Worm (Caenorhabditis elegans) whole organism, late embryonic: ENCODE results near the gene gop-2.

Source experiments
- F13H6.1 ChIP-seq: sonication (generic microtip); optimal IDR thresholded peaks from 2 replicates; lab custom pipeline; 2016; ENCODE audit warnings: missing genetic modification characterization, missing compliant biosample characterization
- K09A11.1 ChIP-seq: sonication (generic microtip); optimal IDR thresholded peaks from 2 replicates; lab custom pipeline; 2017; ENCODE audit warnings: antibody characterized with exemption, mild to moderate bottlenecking, missing genetic modification characterization, missing compliant biosample characterization; ENCODE audit not compliant: insufficient read depth
- T23F11.4 ChIP-seq: fragments of 200-800 bp; sonication (Bioruptor generic); optimal IDR thresholded peaks from 2 replicates; lab custom pipeline; 2018; ENCODE audit warnings: mild to moderate bottlenecking, missing genetic modification characterization, missing compliant biosample characterization
- Y22D7AL.16 ChIP-seq: sonication (generic microtip); optimal IDR thresholded peaks from 2 replicates; lab custom pipeline; 2016; ENCODE audit warnings: missing genetic modification characterization, missing compliant biosample characterization
- ahr-1 ChIP-seq: sonication (generic microtip); optimal IDR thresholded peaks from 2 replicates; lab custom pipeline; 2016; ENCODE audit warnings: missing genetic modification characterization, missing compliant biosample characterization
- ama-1 ChIP-seq: fragments of 150-350 bp; optimal IDR thresholded peaks from 2 replicates; lab custom pipeline; 2014
- ceh-18 ChIP-seq: sonication (generic microtip); optimal IDR thresholded peaks from 2 replicates; lab custom pipeline; 2016; ENCODE audit warnings: missing genetic modification characterization, missing compliant biosample characterization
- ceh-22 ChIP-seq: sonication (generic microtip); optimal IDR thresholded peaks from 2 replicates; lab custom pipeline; 2017; ENCODE audit warnings: missing biosample characterization, missing genetic modification characterization
- ceh-24 ChIP-seq: sonication (generic microtip); optimal IDR thresholded peaks from 2 replicates; lab custom pipeline; 2016; ENCODE audit warnings: mild to moderate bottlenecking, missing genetic modification characterization, missing compliant biosample characterization
- ceh-31 ChIP-seq: sonication (generic microtip); optimal IDR thresholded peaks from 2 replicates; lab custom pipeline; 2016; ENCODE audit warnings: missing genetic modification characterization, missing compliant biosample characterization
- ceh-34 ChIP-seq: sonication (generic microtip); optimal IDR thresholded peaks from 2 replicates; lab custom pipeline; 2016; ENCODE audit warnings: mild to moderate bottlenecking, missing genetic modification characterization, missing compliant biosample characterization
- ceh-45 ChIP-seq: fragments of 200-800 bp; sonication (Bioruptor generic); IDR thresholded peaks from 2 replicates; pipeline ENCODE4 v1.3.6; 2022; ENCODE audit warnings: missing genetic modification reagents, missing genetic modification characterization, missing compliant biosample characterization
- ceh-6 ChIP-seq: fragments of 200-800 bp; sonication (Bioruptor generic); optimal IDR thresholded peaks from 2 replicates; lab custom pipeline; 2018; ENCODE audit warnings: mild to moderate bottlenecking, missing genetic modification characterization, missing compliant biosample characterization
- ceh-9 ChIP-seq: sonication (generic microtip); optimal IDR thresholded peaks from 2 replicates; lab custom pipeline; 2016; ENCODE audit warnings: mild to moderate bottlenecking, missing genetic modification characterization, inconsistent platforms, missing compliant biosample characterization
- che-1 ChIP-seq: sonication (generic microtip); optimal IDR thresholded peaks from 2 replicates; lab custom pipeline; 2016; ENCODE audit warnings: mild to moderate bottlenecking, missing genetic modification characterization, missing compliant biosample characterization
- dmd-4 ChIP-seq: sonication (generic microtip); optimal IDR thresholded peaks from 2 replicates; lab custom pipeline; 2016; ENCODE audit warnings: borderline replicate concordance, missing genetic modification characterization, missing compliant biosample characterization
- dve-1 ChIP-seq: sonication (generic microtip); optimal IDR thresholded peaks from 2 replicates; lab custom pipeline; 2017; ENCODE audit warnings: antibody characterized with exemption, mild to moderate bottlenecking, missing genetic modification characterization, missing compliant biosample characterization
- elt-2 ChIP-seq: sonication (generic microtip); optimal IDR thresholded peaks from 2 replicates; lab custom pipeline; 2016; ENCODE audit warnings: missing genetic modification reagents, missing genetic modification characterization, missing compliant biosample characterization
- elt-4 ChIP-seq: sonication (generic microtip); optimal IDR thresholded peaks from 2 replicates; lab custom pipeline; 2016; ENCODE audit warnings: missing genetic modification characterization, missing compliant biosample characterization
- ets-4 ChIP-seq: sonication (generic microtip); optimal IDR thresholded peaks from 2 replicates; lab custom pipeline; 2016; ENCODE audit warnings: missing genetic modification characterization, missing compliant biosample characterization
- fax-1 ChIP-seq: sonication (generic microtip); optimal IDR thresholded peaks from 2 replicates; lab custom pipeline; 2016; ENCODE audit warnings: missing genotype, missing genetic modification characterization, missing compliant biosample characterization
- fkh-10 ChIP-seq: fragments of 150-350 bp; optimal IDR thresholded peaks from 2 replicates; lab custom pipeline; 2014; ENCODE audit warnings: missing biosample characterization, missing genetic modification reagents, missing genetic modification characterization
- hlh-15 ChIP-seq: sonication (generic microtip); optimal IDR thresholded peaks from 2 replicates; lab custom pipeline; 2016; ENCODE audit warnings: missing genetic modification characterization, missing compliant biosample characterization
- hlh-30 ChIP-seq: sonication (generic microtip); optimal IDR thresholded peaks from 2 replicates; lab custom pipeline; 2017; ENCODE audit warnings: antibody characterized with exemption, missing genetic modification characterization, missing compliant biosample characterization; ENCODE audit not compliant: insufficient read depth
- hlh-6 ChIP-seq: sonication (generic microtip); optimal IDR thresholded peaks from 2 replicates; lab custom pipeline; 2016; ENCODE audit warnings: missing genotype, missing genetic modification characterization, missing compliant biosample characterization
- hlh-8 ChIP-seq: sonication (generic microtip); optimal IDR thresholded peaks from 2 replicates; lab custom pipeline; 2016; ENCODE audit warnings: missing genotype, missing genetic modification characterization, missing compliant biosample characterization
- lim-6 ChIP-seq: sonication (generic microtip); optimal IDR thresholded peaks from 2 replicates; lab custom pipeline; 2016; ENCODE audit warnings: missing genetic modification characterization, missing compliant biosample characterization
- lin-11 ChIP-seq: fragments of 200-800 bp; sonication (Bioruptor generic); optimal IDR thresholded peaks from 2 replicates; lab custom pipeline; 2018; ENCODE audit warnings: mild to moderate bottlenecking, missing genetic modification characterization, missing compliant biosample characterization
- madf-2 ChIP-seq: sonication (generic microtip); optimal IDR thresholded peaks from 2 replicates; lab custom pipeline; 2017; ENCODE audit warnings: missing genetic modification characterization, missing compliant biosample characterization
- mec-3 ChIP-seq: sonication (generic microtip); optimal IDR thresholded peaks from 2 replicates; lab custom pipeline; 2016; ENCODE audit warnings: borderline replicate concordance, missing genetic modification characterization, missing compliant biosample characterization
- nfya-1 ChIP-seq: sonication (generic microtip); optimal IDR thresholded peaks from 2 replicates; lab custom pipeline; 2017; ENCODE audit warnings: missing genetic modification characterization, mild to moderate bottlenecking, missing compliant biosample characterization, antibody characterized with exemption, moderate library complexity
- nhr-11 ChIP-seq: fragments of 150-350 bp; optimal IDR thresholded peaks from 2 replicates; lab custom pipeline; 2014; ENCODE audit warnings: missing biosample characterization, missing genetic modification characterization
- nhr-232 ChIP-seq: sonication (generic microtip); optimal IDR thresholded peaks from 2 replicates; lab custom pipeline; 2016; ENCODE audit warnings: missing genetic modification characterization, missing compliant biosample characterization
- odd-2 ChIP-seq: sonication (generic microtip); optimal IDR thresholded peaks from 2 replicates; lab custom pipeline; 2017; ENCODE audit warnings: antibody characterized with exemption, mild to moderate bottlenecking, missing genetic modification characterization, missing compliant biosample characterization
- pag-3 ChIP-seq: sonication (generic microtip); optimal IDR thresholded peaks from 2 replicates; lab custom pipeline; 2016; ENCODE audit warnings: missing compliant biosample characterization, missing genetic modification characterization, borderline replicate concordance
- pax-1 ChIP-seq: fragments of 150-350 bp; optimal IDR thresholded peaks from 2 replicates; lab custom pipeline; 2014; ENCODE audit warnings: missing biosample characterization, missing genetic modification characterization
- pha-2 ChIP-seq: sonication (generic microtip); optimal IDR thresholded peaks from 2 replicates; lab custom pipeline; 2017; ENCODE audit warnings: mild to moderate bottlenecking, missing genetic modification characterization, missing compliant biosample characterization
- pha-4 ChIP-seq: fragments of 150-350 bp; optimal IDR thresholded peaks from 2 replicates; lab custom pipeline; 2018; ENCODE audit warnings: missing biosample characterization, missing genetic modification reagents, missing genetic modification characterization
- pqm-1 ChIP-seq: sonication (generic microtip); optimal IDR thresholded peaks from 2 replicates; lab custom pipeline; 2016; ENCODE audit warnings: missing genetic modification characterization, missing compliant biosample characterization
- pros-1 ChIP-seq: fragments of 150-350 bp; optimal IDR thresholded peaks from 2 replicates; lab custom pipeline; 2014; ENCODE audit warnings: missing biosample characterization, missing genetic modification reagents, missing genetic modification characterization
- ref-2 ChIP-seq: sonication (generic microtip); optimal IDR thresholded peaks from 2 replicates; lab custom pipeline; 2016; ENCODE audit warnings: missing genetic modification characterization, missing compliant biosample characterization
- rnt-1 ChIP-seq: sonication (generic microtip); optimal IDR thresholded peaks from 2 replicates; lab custom pipeline; 2016; ENCODE audit warnings: missing genetic modification characterization, missing compliant biosample characterization
- sdc-2 ChIP-seq: sonication (generic microtip); optimal IDR thresholded peaks from 2 replicates; lab custom pipeline; 2016; ENCODE audit warnings: missing genotype, missing genetic modification characterization, missing compliant biosample characterization
- sox-2 ChIP-seq: fragments of 200-800 bp; sonication (Bioruptor generic); IDR thresholded peaks from 2 replicates; pipeline ENCODE4 v1.3.6; 2022; ENCODE audit warnings: missing genetic modification reagents, missing genetic modification characterization, missing compliant biosample characterization
- sox-4 ChIP-seq: sonication (generic microtip); optimal IDR thresholded peaks from 2 replicates; lab custom pipeline; 2017; ENCODE audit warnings: mild to moderate bottlenecking, missing genetic modification characterization, inconsistent platforms, missing compliant biosample characterization
- syd-9 ChIP-seq: sonication (generic microtip); optimal IDR thresholded peaks from 2 replicates; lab custom pipeline; 2016; ENCODE audit warnings: mild to moderate bottlenecking, missing genetic modification characterization, moderate library complexity, missing compliant biosample characterization
- tbx-2 ChIP-seq: sonication (generic microtip); optimal IDR thresholded peaks from 2 replicates; lab custom pipeline; 2016; ENCODE audit warnings: missing genetic modification characterization, missing compliant biosample characterization
- ttx-3 ChIP-seq: sonication (generic microtip); optimal IDR thresholded peaks from 2 replicates; lab custom pipeline; 2016; ENCODE audit warnings: missing genetic modification reagents, missing genetic modification characterization, missing compliant biosample characterization
- unc-3 ChIP-seq, 2 experiments: fragments of 200-800 bp in 1 of 2; sonication (Bioruptor generic) in 1 of 2; sonication (generic microtip) in 1 of 2; conservative IDR thresholded peaks in 1 of 2; optimal IDR thresholded peaks in 1 of 2; 2 replicates each; pipeline versions ENCODE4 v1.3.6 to Lab custom; 2016 to 2022; ENCODE audit warnings: missing compliant biosample characterization in 2 of 2, missing genetic modification characterization in 2 of 2, missing genetic modification reagents in 1 of 2
- unc-55 ChIP-seq: sonication (generic microtip); optimal IDR thresholded peaks from 2 replicates; lab custom pipeline; 2017; ENCODE audit warnings: missing biosample characterization, missing genetic modification reagents, missing genetic modification characterization
- unc-86 ChIP-seq: sonication (generic microtip); optimal IDR thresholded peaks from 2 replicates; lab custom pipeline; 2016; ENCODE audit warnings: missing genetic modification characterization, missing compliant biosample characterization
- ztf-16 ChIP-seq: sonication (generic microtip); optimal IDR thresholded peaks from 2 replicates; lab custom pipeline; 2017; ENCODE audit warnings: missing genetic modification characterization, missing compliant biosample characterization

Gene gop-2

DNA sequence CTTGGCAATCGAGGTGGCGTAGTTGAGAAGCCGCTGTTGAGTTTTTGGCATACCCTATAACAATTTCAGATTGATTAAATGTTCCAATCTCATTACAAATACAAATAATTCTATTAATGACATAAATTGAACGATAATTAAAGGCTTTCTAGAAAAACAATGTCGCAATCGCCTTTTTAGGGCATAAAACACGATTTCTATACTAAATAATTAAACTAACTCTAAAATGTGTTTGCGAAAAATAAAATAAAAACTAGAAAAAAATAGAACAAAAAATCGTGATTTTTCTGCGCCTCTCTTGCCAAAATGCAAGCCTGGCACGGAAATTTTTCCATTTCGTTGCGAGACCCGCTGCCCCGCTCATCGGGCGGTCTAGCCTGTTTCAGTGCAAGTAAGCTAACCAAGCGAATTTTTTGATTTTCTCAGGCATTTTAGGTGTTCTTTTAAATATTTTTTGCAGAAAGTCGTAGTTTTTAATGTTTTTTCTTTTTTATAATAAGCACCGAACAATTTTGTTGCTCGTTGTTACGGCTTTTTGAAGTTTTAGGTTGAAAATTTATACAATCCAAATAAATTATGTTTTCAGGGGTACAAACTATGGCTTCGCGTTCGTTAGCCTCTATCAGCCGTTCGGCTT lies 30.9 kb upstream of the gop-2 start, which contains the start of the genes C34E10.12, C34E10.10 and atp-2:
TSS of gene C34E10.12 (minus strand) at position 51 of the 637 bp plus-strand sequence.
TSS of gene C34E10.10 (minus strand) at position 54 of the 637 bp plus-strand sequence.
TSS of gene atp-2 (plus strand) at position 587 of the 637 bp plus-strand sequence.
- TF ChIP-seq ceh-9 (no peak), ref-2 (tag; lab: Kevin White, UChicago) (no peak), lin-11 (no peak), sox-2 (GFP tag; lab: Robert Waterston, UW) (no peak), syd-9 (tag; lab: Kevin White, UChicago) (no peak), pha-4 (tag; lab: Kevin White, UChicago) (no peak), sdc-2 (tag; lab: Kevin White, UChicago) (no peak), unc-55 (GFP tag; lab: Kevin White, UChicago) (no peak), dmd-4 (tag; lab: Kevin White, UChicago) (no peak), F13H6.1 (tag; lab: Kevin White, UChicago) (peak; percentile 13), elt-2 (tag; lab: Kevin White, UChicago) (peak; percentile 51), pag-3 (tag; lab: Kevin White, UChicago) (no peak), elt-4 (tag; lab: Kevin White, UChicago) (no peak), T23F11.4 (GFP tag; lab: Kevin White, UChicago) (no peak), che-1 (tag; lab: Kevin White, UChicago) (no peak), fax-1 (tag; lab: Kevin White, UChicago) (no peak), lim-6 (tag; lab: Kevin White, UChicago) (no peak), ceh-24 (tag; lab: Kevin White, UChicago) (no peak), ama-1 (no peak), hlh-30 (no peak), ceh-22 (tag; lab: Kevin White, UChicago) (no peak), ets-4 (tag; lab: Kevin White, UChicago) (peak; percentile 68), pros-1 (tag; lab: Kevin White, UChicago) (no peak), ahr-1 (tag; lab: Kevin White, UChicago) (no peak), hlh-15 (tag; lab: Kevin White, UChicago) (no peak), pax-1 (tag; lab: Kevin White, UChicago) (peak; percentile 22), pha-2 (tag; lab: Kevin White, UChicago) (no peak), hlh-8 (no peak), ztf-16 (peak; percentile 18), pqm-1 (tag; lab: Kevin White, UChicago) (no peak), nhr-232 (tag; lab: Kevin White, UChicago) (no peak), ttx-3 (peak; percentile 33), unc-3 (GFP tag; conservative IDR thresholded peaks at IDR 0.05; lab: Robert Waterston, UW) (no peak; the same call in 1 of the 2 replicates), unc-3 (tag; optimal IDR thresholded peaks at IDR 0.05; lab: Kevin White, UChicago) (no peak), madf-2 (tag; lab: Kevin White, UChicago) (no peak), nhr-11 (no peak), unc-86 (tag; lab: Kevin White, UChicago) (peak; percentile 7), odd-2 (tag; lab: Kevin White, UChicago) (no peak), rnt-1 (tag; lab: Kevin White, UChicago) (peak; percentile 43), K09A11.1 (tag; lab: Kevin White, UChicago) (peak; percentile 10), ceh-18 (tag; lab: Kevin White, UChicago) (peak; percentile 48), ceh-31 (peak; percentile 78), tbx-2 (tag; lab: Kevin White, UChicago) (peak; percentile 62), mec-3 (tag; lab: Kevin White, UChicago) (no peak), ceh-45 (GFP tag; lab: Robert Waterston, UW) (no peak), hlh-6 (no peak), nfya-1 (tag; lab: Kevin White, UChicago) (peak; percentile 70), dve-1 (peak; percentile 74), sox-4 (no peak), fkh-10 (GFP tag; lab: Kevin White, UChicago) (no peak), ceh-6 (no peak), Y22D7AL.16 (tag; lab: Kevin White, UChicago) (no peak), ceh-34 (tag; lab: Kevin White, UChicago) (peak; percentile 56)
